Worm (Caenorhabditis elegans): ENCODE measurements around the gene F26G1.1.

F26G1.1 gene

DNA sequence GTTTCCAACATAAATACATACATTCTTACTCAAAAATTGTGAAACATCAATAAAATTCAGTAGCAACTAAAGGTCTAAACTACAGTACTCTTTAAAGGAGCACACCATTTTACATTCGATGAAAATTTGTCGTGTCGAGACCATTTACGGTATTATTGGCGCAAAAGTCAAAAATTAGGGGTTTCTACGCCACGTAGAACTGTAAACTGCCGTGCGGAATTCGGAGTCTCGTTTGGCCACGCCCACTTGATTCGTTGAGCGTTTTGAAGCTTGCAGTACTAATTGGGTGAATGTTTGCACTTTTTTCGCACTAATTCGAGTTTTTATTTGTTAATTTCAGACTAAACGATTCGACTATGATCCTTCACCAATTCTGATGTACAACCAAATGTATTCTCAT lies 731 bp upstream of the F26G1.1 start:
- TF ChIP-seq lin-29 (GFP tag; IDR thresholded peaks at IDR 0.05): no peak
- no peak for TF ChIP-seq daf-19 (GFP tag; conservative IDR thresholded peaks at IDR 0.05)
- peak; percentile 88 for TF ChIP-seq spr-1 (tag; optimal IDR thresholded peaks at IDR 0.05)
- TF ChIP-seq zfp-3 (GFP tag; conservative IDR thresholded peaks at IDR 0.05): no peak
- no peak for TF ChIP-seq mdt-29 (GFP tag; IDR thresholded peaks at IDR 0.05)
- peak; percentile 87 for TF ChIP-seq Y48G9A.11 (GFP tag; IDR thresholded peaks at IDR 0.05)
- TF ChIP-seq ceh-62 (tag; optimal IDR thresholded peaks at IDR 0.05): no peak
- no peak for TF ChIP-seq ztf-7 (tag; optimal IDR thresholded peaks at IDR 0.05)
- no peak for TF ChIP-seq hlh-30 (tag; optimal IDR thresholded peaks at IDR 0.05; ENCODE audit: insufficient read depth)
- TF ChIP-seq R02D3.7 (tag; optimal IDR thresholded peaks at IDR 0.05): no peak
- peak; percentile 91 for TF ChIP-seq spr-3 (GFP tag; optimal IDR thresholded peaks at IDR 0.05)
- TF ChIP-seq tag-97 (GFP tag; IDR thresholded peaks at IDR 0.05): no peak
- TF ChIP-seq ceh-32 (tag; optimal IDR thresholded peaks at IDR 0.05; ENCODE audit: poor library complexity): no peak
- no peak for TF ChIP-seq D1046.2 (GFP tag; IDR thresholded peaks at IDR 0.05)
- no peak for TF ChIP-seq lin-39 (tag; optimal IDR thresholded peaks at IDR 0.05)
- peak; percentile 79 for TF ChIP-seq T20F7.1 (GFP tag; optimal IDR thresholded peaks at IDR 0.05)
- no peak for TF ChIP-seq lin-15B (tag; optimal IDR thresholded peaks at IDR 0.05)
- no peak for TF ChIP-seq madf-5 (GFP tag; IDR thresholded peaks at IDR 0.05)

DNA sequence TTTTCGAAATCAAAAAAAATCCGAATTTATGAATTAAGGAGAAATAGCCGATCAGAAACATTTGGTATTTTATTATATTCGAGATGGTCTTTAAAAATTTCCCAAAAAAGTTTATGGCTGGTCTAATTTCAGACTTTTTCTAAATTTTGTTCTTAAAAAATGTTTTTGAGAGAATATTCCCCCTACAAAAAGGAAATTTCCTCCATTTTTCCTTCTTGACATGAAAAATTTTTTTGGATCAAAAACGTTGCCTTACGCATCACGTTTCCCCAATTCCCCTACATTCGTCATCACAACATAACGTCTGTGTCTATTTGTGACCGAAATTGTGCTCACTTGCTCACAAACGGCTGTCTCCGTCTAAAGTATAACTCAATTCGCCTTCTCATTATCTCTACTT lies 1.9 kb downstream of the F26G1.1 start:
- TF ChIP-seq mdl-1 (tag; optimal IDR thresholded peaks at IDR 0.05) (no peak), aha-1 (tag) (peak; percentile 95), ceh-32 (tag; optimal IDR thresholded peaks at IDR 0.05; ENCODE audit: poor library complexity) (no peak), F10B5.3 (tag; optimal IDR thresholded peaks at IDR 0.05) (no peak)

DNA sequence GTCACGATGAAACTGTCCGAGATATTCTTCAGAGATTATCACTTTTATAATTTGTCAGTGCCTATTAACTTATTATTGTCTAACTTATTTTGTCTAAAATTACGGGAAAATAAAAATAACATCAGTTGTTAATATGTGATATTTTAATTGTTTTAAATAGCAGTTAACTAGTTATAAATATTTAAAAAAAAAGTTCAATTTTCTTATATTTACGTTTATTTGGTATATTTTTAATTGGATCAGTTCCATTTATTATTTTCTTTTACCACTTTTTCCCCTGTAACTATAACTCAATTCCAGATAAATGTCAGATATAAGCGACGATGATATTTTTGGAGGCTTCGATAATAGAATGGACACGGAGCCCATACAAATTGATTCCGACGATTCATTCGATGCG lies 4.0 kb downstream of the F26G1.1 start, which contains the start of gene C33F10.4:
C33F10.4 (plus strand) TSS at position 301 of the 400 bp plus-strand sequence.
- TF ChIP-seq fkh-10 (GFP tag; optimal IDR thresholded peaks at IDR 0.05): no peak
- TF ChIP-seq mep-1 (tag; optimal IDR thresholded peaks at IDR 0.05): no peak
- no peak for TF ChIP-seq zfp-3 (GFP tag; conservative IDR thresholded peaks at IDR 0.05)
- TF ChIP-seq Y75B8A.6 (GFP tag; IDR thresholded peaks at IDR 0.05): no peak
- no peak for TF ChIP-seq ztf-7 (tag; optimal IDR thresholded peaks at IDR 0.05)
- TF ChIP-seq nhr-111 (GFP tag; optimal IDR thresholded peaks at IDR 0.05): no peak
- TF ChIP-seq F10B5.3 (tag; optimal IDR thresholded peaks at IDR 0.05): no peak
- TF ChIP-seq vab-7 (GFP tag; IDR thresholded peaks at IDR 0.05): no peak
- TF ChIP-seq php-3 (GFP tag; IDR thresholded peaks at IDR 0.05): no peak
- no peak for TF ChIP-seq skn-1 (tag; optimal IDR thresholded peaks at IDR 0.05)
- no peak for TF ChIP-seq egl-27 (tag; optimal IDR thresholded peaks at IDR 0.05)

- TF ChIP-seq lin-39 (tag; optimal IDR thresholded peaks at IDR 0.05) (no peak), mdt-29 (GFP tag; IDR thresholded peaks at IDR 0.05) (no peak), F44E2.7 (GFP tag; IDR thresholded peaks at IDR 0.05) (no peak), mdl-1 (tag; optimal IDR thresholded peaks at IDR 0.05) (no peak), set-16 (GFP tag; IDR thresholded peaks at IDR 0.05) (no peak), ctbp-1 (GFP tag; IDR thresholded peaks at IDR 0.05) (no peak), attf-4 (tag; optimal IDR thresholded peaks at IDR 0.05) (no peak), madf-5 (GFP tag; IDR thresholded peaks at IDR 0.05) (no peak), ceh-62 (tag; optimal IDR thresholded peaks at IDR 0.05) (no peak), aly-2 (tag; optimal IDR thresholded peaks at IDR 0.05) (no peak), dmd-9 (GFP tag; IDR thresholded peaks at IDR 0.05) (no peak), lin-1 (GFP tag; IDR thresholded peaks at IDR 0.05) (no peak), duxl-1 (tag; optimal IDR thresholded peaks at IDR 0.05; ENCODE audit: poor library complexity) (no peak), lir-3 (tag; optimal IDR thresholded peaks at IDR 0.05) (no peak), nhr-6 (tag; optimal IDR thresholded peaks at IDR 0.05) (no peak), nhr-10 (tag; optimal IDR thresholded peaks at IDR 0.05) (no peak), daf-19 (GFP tag; conservative IDR thresholded peaks at IDR 0.05) (no peak)
These were observed 5.7 kb downstream of the F26G1.1 start, which contains the start of gene C33F10.14 for ce11 chrII:4797071-4797470. Gene C33F10.14 (plus strand): TSS chrII:4797371.
